Worm (Caenorhabditis elegans): ENCODE data around the gene epg-4.

Gene epg-4

ce11 chrIII:7223029-7223428, 41.1 kb downstream of the epg-4 start, which contains the start of gene der-2:
Gene der-2, minus strand, starts transcription at chrIII:7223129.
- TF ChIP-seq mls-2 (tag; optimal IDR thresholded peaks at IDR 0.05): no peak
- TF ChIP-seq ces-1 (GFP tag; optimal IDR thresholded peaks at IDR 0.05): no peak
- no peak for TF ChIP-seq unc-62 (GFP tag; optimal IDR thresholded peaks at IDR 0.05)
- TF ChIP-seq ceh-39 (tag; optimal IDR thresholded peaks at IDR 0.05): no peak
- TF ChIP-seq mab-5 (tag; optimal IDR thresholded peaks at IDR 0.05): no peak
- no peak for TF ChIP-seq ceh-83 (GFP tag; optimal IDR thresholded peaks at IDR 0.05)
- no peak for TF ChIP-seq flh-1 (GFP tag; optimal IDR thresholded peaks at IDR 0.05)
- TF ChIP-seq tbx-8 (GFP tag; optimal IDR thresholded peaks at IDR 0.05): no peak
- no peak for TF ChIP-seq sptf-1 (tag; optimal IDR thresholded peaks at IDR 0.05)
- TF ChIP-seq nhr-12 (tag; optimal IDR thresholded peaks at IDR 0.05): no peak
- no peak for TF ChIP-seq M03D4.4 (tag; optimal IDR thresholded peaks at IDR 0.05)
- no peak for TF ChIP-seq nhr-28 (tag; optimal IDR thresholded peaks at IDR 0.05)
- TF ChIP-seq sem-2 (GFP tag; optimal IDR thresholded peaks at IDR 0.05): no peak
- no peak for TF ChIP-seq elt-1 (tag; optimal IDR thresholded peaks at IDR 0.05; ENCODE audit: borderline replicate concordance, insufficient read depth)
- TF ChIP-seq drap-1 (GFP tag; optimal IDR thresholded peaks at IDR 0.05): no peak
- TF ChIP-seq snpc-4 (tag; optimal IDR thresholded peaks at IDR 0.05): no peak
- TF ChIP-seq lin-32 (GFP tag; optimal IDR thresholded peaks at IDR 0.05): no peak

DNA sequence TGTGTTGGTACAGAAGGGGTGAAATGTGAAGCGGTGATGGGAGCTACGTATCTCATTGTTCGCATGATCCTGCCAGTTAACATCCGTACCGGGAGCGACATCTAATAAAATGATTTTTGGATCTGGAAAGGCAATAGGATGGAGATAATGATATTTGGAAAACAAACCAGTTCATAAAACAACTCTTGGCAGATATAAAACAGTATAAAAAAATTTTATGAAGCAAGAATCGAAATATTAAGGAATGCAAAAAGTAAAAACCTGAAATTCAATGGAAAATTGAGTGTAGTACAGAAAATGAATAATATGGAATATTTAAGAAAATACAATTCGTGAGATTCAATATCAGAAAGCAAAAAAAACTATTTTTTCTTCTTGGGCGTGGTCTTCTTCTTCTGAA, 44.6 kb downstream of the epg-4 start, which contains the start of gene hsp-75:
Gene hsp-75 (minus strand): TSS at position 101 of the 400 bp plus-strand sequence.
- TF ChIP-seq tbx-8 (GFP tag; optimal IDR thresholded peaks at IDR 0.05): no peak
- no peak for TF ChIP-seq blmp-1 (tag; optimal IDR thresholded peaks at IDR 0.05)

- TF ChIP-seq unc-62 (GFP tag; optimal IDR thresholded peaks at IDR 0.05): no peak
Observed at ce11 chrIII:7229687-7230086, 47.7 kb downstream of the epg-4 start, which contains the start of gene R151.8. Gene R151.8, minus strand, starts transcription at chrIII:7229787.

ce11 chrIII:7230841-7231240, 48.9 kb downstream of the epg-4 start, which contains the start of gene R151.10:
Gene R151.10, minus strand, starts transcription at chrIII:7230941.
- TF ChIP-seq zip-8 (tag; optimal IDR thresholded peaks at IDR 0.05) (no peak), nhr-237 (tag; optimal IDR thresholded peaks at IDR 0.05) (no peak), unc-62 (GFP tag; optimal IDR thresholded peaks at IDR 0.05) (no peak), bed-3 (GFP tag; optimal IDR thresholded peaks at IDR 0.05) (no peak), pha-4 (tag; optimal IDR thresholded peaks at IDR 0.05) (no peak), elt-3 (tag; optimal IDR thresholded peaks at IDR 0.05) (no peak), tbx-8 (GFP tag; optimal IDR thresholded peaks at IDR 0.05) (no peak), elt-1 (tag; optimal IDR thresholded peaks at IDR 0.05; ENCODE audit: borderline replicate concordance, insufficient read depth) (no peak)

ce11 chrIII:7232782-7233181, 50.8 kb downstream of the epg-4 start, which contains the start of gene adr-2:
Gene adr-2, minus strand, starts transcription at chrIII:7232882.
- TF ChIP-seq nhr-237 (tag; optimal IDR thresholded peaks at IDR 0.05) (no peak), elt-1 (tag; optimal IDR thresholded peaks at IDR 0.05; ENCODE audit: borderline replicate concordance, insufficient read depth) (no peak), nhr-2 (tag; optimal IDR thresholded peaks at IDR 0.05) (no peak), nhr-76 (tag; optimal IDR thresholded peaks at IDR 0.05) (no peak), ceh-39 (tag; optimal IDR thresholded peaks at IDR 0.05) (no peak), mep-1 (tag; optimal IDR thresholded peaks at IDR 0.05) (no peak), lin-13 (tag; optimal IDR thresholded peaks at IDR 0.05) (no peak), elt-3 (tag; optimal IDR thresholded peaks at IDR 0.05) (no peak), unc-39 (tag; optimal IDR thresholded peaks at IDR 0.05) (no peak), M03D4.4 (tag; optimal IDR thresholded peaks at IDR 0.05) (no peak), mab-5 (tag; optimal IDR thresholded peaks at IDR 0.05) (no peak), ham-2 (GFP tag; optimal IDR thresholded peaks at IDR 0.05) (no peak), cnd-1 (tag; optimal IDR thresholded peaks at IDR 0.05) (no peak), lin-32 (GFP tag; optimal IDR thresholded peaks at IDR 0.05) (no peak), ceh-83 (GFP tag; optimal IDR thresholded peaks at IDR 0.05) (no peak), sem-2 (GFP tag; optimal IDR thresholded peaks at IDR 0.05) (no peak), hlh-1 (tag; optimal IDR thresholded peaks at IDR 0.05) (no peak), ceh-43 (GFP tag; optimal IDR thresholded peaks at IDR 0.05) (no peak)
